Fruit fly (Drosophila melanogaster) whole organism, prepupa: ENCODE results near the gene abd-A.

Source experiments
- Blimp-1 ChIP-seq: fragments of 200-800 bp; sonication (Bioruptor generic); optimal IDR thresholded peaks from 3 replicates; lab custom pipeline; 2017; ENCODE audit warnings: missing biosample characterization, missing genetic modification characterization, mild to moderate bottlenecking, moderate library complexity, missing genetic modification reagents
- CG10669 ChIP-seq: fragments of 200-800 bp; sonication (Bioruptor generic); optimal IDR thresholded peaks from 3 replicates; lab custom pipeline; 2018; ENCODE audit warnings: missing biosample characterization, mild to moderate bottlenecking, missing genetic modification characterization, moderate library complexity
- CG11294 ChIP-seq: fragments of 200-800 bp; sonication (Bioruptor generic); IDR thresholded peaks from 2 replicates; pipeline ENCODE4 v1.3.6; 2022; ENCODE audit warnings: missing biosample characterization, missing genetic modification characterization
- CG15336 ChIP-seq: fragments of 200-800 bp; sonication (Bioruptor generic); IDR thresholded peaks from 2 replicates; pipeline ENCODE4 v1.3.6; 2022; ENCODE audit warnings: missing biosample characterization, missing genetic modification characterization
- CG31627 ChIP-seq: fragments of 200-800 bp; sonication (Bioruptor generic); optimal IDR thresholded peaks from 3 replicates; lab custom pipeline; 2016; ENCODE audit warnings: missing biosample characterization, missing genetic modification characterization
- CG34406 ChIP-seq: fragments of 200-800 bp; sonication (Bioruptor generic); optimal IDR thresholded peaks from 3 replicates; lab custom pipeline; 2016; ENCODE audit warnings: missing biosample characterization, missing genetic modification characterization
- CG3919 ChIP-seq: fragments of 200-800 bp; sonication (Bioruptor generic); optimal IDR thresholded peaks from 3 replicates; lab custom pipeline; 2016; ENCODE audit warnings: missing biosample characterization, missing genetic modification characterization
- CG6276 ChIP-seq: fragments of 200-800 bp; sonication (Bioruptor generic); optimal IDR thresholded peaks from 2 replicates; lab custom pipeline; 2017; ENCODE audit warnings: missing biosample characterization, mild to moderate bottlenecking, missing genetic modification characterization
- CG6792 ChIP-seq: fragments of 200-800 bp; sonication (Bioruptor generic); optimal IDR thresholded peaks from 3 replicates; lab custom pipeline; 2016; ENCODE audit warnings: missing biosample characterization, missing genetic modification characterization
- CG6808 ChIP-seq: fragments of 200-800 bp; sonication (Bioruptor generic); optimal IDR thresholded peaks from 3 replicates; lab custom pipeline; 2017; ENCODE audit warnings: missing biosample characterization, missing genetic modification characterization, mild to moderate bottlenecking, moderate library complexity, missing genetic modification reagents
- CG6854 ChIP-seq: fragments of 200-800 bp; sonication (Bioruptor generic); optimal IDR thresholded peaks from 2 replicates; lab custom pipeline; 2017; ENCODE audit warnings: missing biosample characterization, mild to moderate bottlenecking, missing genetic modification characterization
- CG7368 ChIP-seq: fragments of 200-800 bp; sonication (Bioruptor generic); optimal IDR thresholded peaks from 3 replicates; lab custom pipeline; 2016; ENCODE audit warnings: missing biosample characterization, missing genetic modification characterization
- CG8632 ChIP-seq: fragments of 200-800 bp; sonication (Bioruptor generic); optimal IDR thresholded peaks from 3 replicates; lab custom pipeline; 2016; ENCODE audit warnings: missing biosample characterization, missing genetic modification characterization
- CG9139 ChIP-seq: fragments of 200-800 bp; sonication (Bioruptor generic); optimal IDR thresholded peaks from 3 replicates; lab custom pipeline; 2017; ENCODE audit warnings: missing biosample characterization, mild to moderate bottlenecking, missing genetic modification characterization
- Eip75B ChIP-seq: fragments of 200-800 bp; sonication (Bioruptor generic); optimal IDR thresholded peaks from 3 replicates; lab custom pipeline; 2016; ENCODE audit warnings: missing biosample characterization, missing genetic modification characterization
- Eip78C ChIP-seq: fragments of 200-800 bp; sonication (Bioruptor generic); peaks from one replicate; lab custom pipeline; 2016; ENCODE audit warnings: missing biosample characterization, missing genetic modification characterization
- Ets21C ChIP-seq: fragments of 200-800 bp; sonication (Bioruptor generic); optimal IDR thresholded peaks from 3 replicates; lab custom pipeline; 2016; ENCODE audit warnings: missing biosample characterization, missing genetic modification characterization
- Gug ChIP-seq: fragments of 200-800 bp; sonication (Bioruptor generic); IDR thresholded peaks from 2 replicates; pipeline ENCODE4 v1.3.6; 2022; ENCODE audit warnings: missing biosample characterization, missing genetic modification characterization
- Hr39 ChIP-seq: fragments of 200-800 bp; sonication (Bioruptor generic); optimal IDR thresholded peaks from 2 replicates; lab custom pipeline; 2016; ENCODE audit warnings: missing biosample characterization, missing genetic modification characterization
- Lpt ChIP-seq: fragments of 200-800 bp; sonication (Bioruptor generic); optimal IDR thresholded peaks from 3 replicates; lab custom pipeline; 2016; ENCODE audit warnings: missing biosample characterization, missing genetic modification characterization
- Met ChIP-seq: fragments of 200-800 bp; sonication (Bioruptor generic); optimal IDR thresholded peaks from 3 replicates; lab custom pipeline; 2016; ENCODE audit warnings: missing biosample characterization, missing genetic modification characterization
- OdsH ChIP-seq: fragments of 200-800 bp; sonication (Bioruptor generic); optimal IDR thresholded peaks from 3 replicates; lab custom pipeline; 2016; ENCODE audit warnings: missing biosample characterization, missing genetic modification characterization
- Sox102F ChIP-seq: fragments of 200-800 bp; sonication (Bioruptor generic); optimal IDR thresholded peaks from 2 replicates; lab custom pipeline; 2016; ENCODE audit warnings: missing biosample characterization, mild to moderate bottlenecking, missing genetic modification characterization
- Sox14 ChIP-seq: fragments of 200-800 bp; sonication (Bioruptor generic); optimal IDR thresholded peaks from 3 replicates; lab custom pipeline; 2016; ENCODE audit warnings: missing biosample characterization, missing genetic modification characterization
- achi ChIP-seq: fragments of 200-800 bp; sonication (Bioruptor generic); optimal IDR thresholded peaks from 3 replicates; lab custom pipeline; 2016; ENCODE audit warnings: missing biosample characterization, missing genetic modification characterization
- acj6 ChIP-seq: fragments of 200-800 bp; sonication (Bioruptor generic); optimal IDR thresholded peaks from 3 replicates; lab custom pipeline; 2016; ENCODE audit warnings: missing biosample characterization, missing genetic modification characterization
- dac ChIP-seq: fragments of 200-800 bp; sonication (Bioruptor generic); optimal IDR thresholded peaks from 2 replicates; lab custom pipeline; 2017; ENCODE audit warnings: missing biosample characterization, mild to moderate bottlenecking, missing genetic modification characterization
- dsx ChIP-seq: fragments of 200-800 bp; optimal IDR thresholded peaks from 3 replicates; lab custom pipeline; 2019; ENCODE audit warnings: missing biosample characterization, mild to moderate bottlenecking, missing genetic modification characterization, moderate library complexity; ENCODE audit not compliant: poor library complexity, severe bottlenecking
- eg ChIP-seq: fragments of 200-800 bp; sonication (Bioruptor generic); IDR thresholded peaks from 3 replicates; pipeline ENCODE4 v1.3.6; 2022; ENCODE audit warnings: missing biosample characterization, missing genetic modification characterization
- lz ChIP-seq: fragments of 200-800 bp; sonication (Bioruptor generic); optimal IDR thresholded peaks from 3 replicates; lab custom pipeline; 2016; ENCODE audit warnings: missing biosample characterization, missing genetic modification characterization
- net ChIP-seq: fragments of 200-800 bp; sonication (Bioruptor generic); optimal IDR thresholded peaks from 3 replicates; lab custom pipeline; 2016; ENCODE audit warnings: missing biosample characterization, missing genetic modification characterization
- pdm3 ChIP-seq: fragments of 200-800 bp; sonication (Bioruptor generic); optimal IDR thresholded peaks from 3 replicates; lab custom pipeline; 2016; ENCODE audit warnings: missing biosample characterization, missing genetic modification characterization
- salr ChIP-seq, 2 experiments: fragments of 200-800 bp; sonication (Bioruptor generic); optimal IDR thresholded peaks; 3 replicates each; lab custom pipeline; 2016 to 2018; ENCODE audit warnings: missing biosample characterization in 2 of 2, missing genetic modification characterization in 2 of 2, mild to moderate bottlenecking in 1 of 2
- spab ChIP-seq: fragments of 200-800 bp; sonication (Bioruptor generic); optimal IDR thresholded peaks from 2 replicates; lab custom pipeline; 2017; ENCODE audit warnings: missing biosample characterization, mild to moderate bottlenecking, missing genetic modification characterization, missing genetic modification reagents
- ss ChIP-seq, 2 experiments: fragments of 200-800 bp; sonication (Bioruptor generic); optimal IDR thresholded peaks; 2 replicates in 1 of 2; 3 replicates in 1 of 2; lab custom pipeline; 2017 to 2018; ENCODE audit warnings: mild to moderate bottlenecking in 2 of 2, missing biosample characterization in 2 of 2, missing genetic modification characterization in 2 of 2, moderate library complexity in 1 of 2
- svp ChIP-seq: fragments of 200-800 bp; sonication (Bioruptor generic); peaks from one replicate; lab custom pipeline; 2016; ENCODE audit warnings: missing biosample characterization, missing genetic modification characterization
- topi ChIP-seq: fragments of 200-800 bp; sonication (Bioruptor generic); optimal IDR thresholded peaks from 3 replicates; lab custom pipeline; 2016; ENCODE audit warnings: missing biosample characterization, missing genetic modification characterization
- vri ChIP-seq: fragments of 200-800 bp; sonication (Bioruptor generic); optimal IDR thresholded peaks from 3 replicates; lab custom pipeline; 2016; ENCODE audit warnings: missing biosample characterization, mild to moderate bottlenecking, missing genetic modification characterization

Gene abd-A

DNA sequence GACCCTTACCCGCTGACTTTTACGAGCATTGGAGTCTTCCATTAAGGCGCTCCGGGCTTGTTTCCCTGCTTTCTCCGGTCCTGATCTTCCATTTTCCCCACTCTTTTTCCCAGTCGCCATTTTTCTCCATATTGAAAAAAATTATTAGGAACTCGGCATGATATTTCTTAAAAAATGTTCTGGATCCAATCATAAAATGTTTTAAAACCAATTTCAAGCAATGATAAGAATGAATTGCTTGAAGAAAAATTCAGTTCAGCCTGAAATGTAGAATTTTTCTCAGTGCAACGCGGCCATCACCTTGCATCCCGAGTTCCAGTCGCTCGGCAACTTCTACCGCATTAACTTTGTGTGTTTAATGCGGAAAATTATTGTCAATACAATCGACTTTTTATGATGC, 31.4 kb upstream of the abd-A start (continued):
- TF ChIP-seq net (GFP tag; lab: Kevin White, UChicago): no peak

DNA sequence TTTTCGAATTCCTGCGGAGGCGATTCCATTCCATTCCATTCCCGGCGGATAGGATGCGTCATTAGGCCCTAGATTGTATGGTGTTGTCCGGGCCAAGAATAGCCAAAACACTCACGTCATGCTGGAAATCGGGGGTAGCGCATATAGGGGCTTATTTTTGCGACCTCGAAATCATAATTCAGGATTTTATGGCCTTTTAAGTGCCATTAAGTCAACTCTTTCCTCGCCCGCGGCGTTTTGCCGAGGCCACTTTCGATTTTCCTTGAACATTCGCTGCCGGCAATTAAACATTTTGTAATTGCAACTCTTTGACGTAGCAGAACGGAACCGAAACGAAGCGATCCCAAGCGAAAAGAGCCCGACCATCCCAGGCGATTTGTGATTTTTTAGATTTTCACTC, 29.8 kb upstream of the abd-A start:
- TF ChIP-seq CG31627 (GFP tag; lab: Kevin White, UChicago): no peak
- no peak for TF ChIP-seq eg (GFP tag; lab: Robert Waterston, UW)
- no peak for TF ChIP-seq CG6276 (GFP tag; lab: Kevin White, UChicago)
- no peak for TF ChIP-seq Sox102F

DNA sequence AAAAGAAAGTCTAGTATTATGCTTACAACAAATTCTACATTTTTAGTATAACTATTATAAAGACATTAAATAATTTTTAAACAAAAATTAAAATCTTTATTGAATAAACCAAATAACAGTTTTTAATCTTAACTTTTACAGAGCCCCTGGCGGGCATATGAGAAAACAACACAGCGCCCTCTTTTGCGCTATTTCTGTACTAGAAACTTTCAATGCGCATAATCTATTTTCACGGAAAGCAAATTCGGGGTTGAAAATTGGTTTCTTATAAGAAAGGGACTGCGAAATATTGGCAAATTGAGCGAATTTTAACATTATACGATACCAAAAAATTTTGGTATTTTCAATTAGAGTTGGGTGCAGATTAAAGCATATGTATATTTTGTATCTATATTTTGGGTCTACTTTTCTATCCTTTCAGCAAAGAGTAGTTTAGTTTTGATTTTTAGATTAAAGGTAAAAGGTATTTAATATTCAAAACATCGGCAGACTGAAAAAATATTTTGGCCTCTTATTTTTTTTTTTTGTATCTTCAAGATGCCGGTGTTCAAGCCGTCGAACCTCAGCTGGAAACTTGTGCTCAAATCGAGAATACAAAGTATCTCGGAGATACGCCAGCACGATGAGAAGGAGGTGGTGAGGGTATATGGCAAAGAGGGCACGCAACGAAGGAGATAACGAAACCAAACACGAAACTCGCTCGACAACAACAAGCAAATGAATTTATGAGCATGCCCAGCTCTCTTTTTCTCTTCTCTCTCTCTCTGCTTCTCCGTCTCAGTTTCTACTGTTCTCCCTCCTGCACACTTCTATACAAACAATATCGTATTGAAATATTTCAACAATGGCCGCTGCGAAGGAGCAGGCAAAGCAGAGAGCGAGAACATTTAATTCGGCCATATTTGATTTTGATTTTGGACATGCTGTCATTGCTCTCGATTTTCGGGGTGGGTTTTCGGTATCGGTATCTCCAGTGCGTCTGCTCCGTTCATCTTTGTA, 27.5 kb upstream of the abd-A start:
- TF ChIP-seq Hr39 (GFP tag; lab: Kevin White, UChicago) (no peak), CG11294 (GFP tag; lab: Robert Waterston, UW) (no peak), lz (GFP tag; lab: Kevin White, UChicago) (no peak), net (GFP tag; lab: Kevin White, UChicago) (no peak), Met (GFP tag; lab: Kevin White, UChicago) (peak; percentile 16), CG31627 (GFP tag; lab: Kevin White, UChicago) (no peak), CG6792 (GFP tag; lab: Kevin White, UChicago) (no peak), topi (GFP tag; lab: Kevin White, UChicago) (no peak), pdm3 (GFP tag; lab: Kevin White, UChicago) (no peak), CG7368 (GFP tag; lab: Kevin White, UChicago) (no peak), CG9139 (GFP tag; lab: Kevin White, UChicago) (no peak), achi (GFP tag; lab: Kevin White, UChicago) (no peak), Eip78C (GFP tag; lab: Kevin White, UChicago) (peak; percentile 57), dsx (GFP tag; lab: Kevin White, UChicago) (peak; percentile 98), CG34406 (GFP tag; lab: Kevin White, UChicago) (no peak), CG15336 (GFP tag; lab: Robert Waterston, UW) (no peak), ss (GFP tag; optimal IDR thresholded peaks at IDR 0.05; lab: Kevin White, UChicago) (no peak), Sox102F (no peak), Sox14 (GFP tag; lab: Kevin White, UChicago) (no peak), Eip75B (no peak), eg (GFP tag; lab: Robert Waterston, UW) (no peak), dac (GFP tag; lab: Kevin White, UChicago) (no peak), CG8632 (GFP tag; lab: Kevin White, UChicago) (no peak), spab (GFP tag; lab: Kevin White, UChicago) (no peak), Gug (no peak), vri (no peak), Blimp-1 (GFP tag; lab: Kevin White, UChicago) (no peak), OdsH (GFP tag; lab: Kevin White, UChicago) (no peak), Lpt (GFP tag; lab: Kevin White, UChicago) (no peak), salr (GFP tag; optimal IDR thresholded peaks at IDR 0.05; lab: Kevin White, UChicago) (no peak), svp (GFP tag; lab: Kevin White, UChicago) (peak; percentile 91)
- TF ChIP-seq, all 60 proteins: peak for 4

DNA sequence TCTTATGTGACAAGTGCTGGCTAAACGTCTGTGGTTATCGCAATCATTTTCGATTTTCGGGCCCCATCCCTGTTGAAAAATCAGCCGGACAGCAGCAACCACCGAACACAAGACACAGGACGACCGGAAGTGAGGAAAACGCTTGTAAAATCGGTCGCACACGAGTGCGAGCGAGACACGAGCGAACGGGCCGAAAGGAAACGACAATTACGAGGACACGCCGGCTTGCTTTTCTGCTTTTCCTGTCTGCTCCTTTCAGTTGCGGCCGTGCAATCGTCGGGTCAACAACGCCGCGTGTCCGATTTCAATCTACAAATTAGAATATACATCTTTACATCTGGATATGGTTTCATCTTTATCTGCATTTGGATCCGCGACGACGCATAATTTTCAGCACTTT, 26.0 kb upstream of the abd-A start:
- TF ChIP-seq Hr39 (GFP tag; lab: Kevin White, UChicago): no peak
- TF ChIP-seq CG6854 (GFP tag; lab: Kevin White, UChicago): no peak
- TF ChIP-seq CG6808: no peak
- no peak for TF ChIP-seq CG3919 (GFP tag; lab: Kevin White, UChicago)
- no peak for TF ChIP-seq CG10669 (GFP tag; lab: Kevin White, UChicago)
- TF ChIP-seq Ets21C: no peak
- no peak for TF ChIP-seq CG9139 (GFP tag; lab: Kevin White, UChicago)
- TF ChIP-seq acj6 (GFP tag; lab: Kevin White, UChicago): no peak
- TF ChIP-seq CG7368 (GFP tag; lab: Kevin White, UChicago): no peak
- no peak for TF ChIP-seq pdm3 (GFP tag; lab: Kevin White, UChicago)
- TF ChIP-seq CG31627 (GFP tag; lab: Kevin White, UChicago): no peak
- TF ChIP-seq svp (GFP tag; lab: Kevin White, UChicago): no peak
- TF ChIP-seq topi (GFP tag; lab: Kevin White, UChicago): no peak
